Worm (Caenorhabditis elegans): ENCODE data around the gene insc-1.

The insc-1 gene

DNA sequence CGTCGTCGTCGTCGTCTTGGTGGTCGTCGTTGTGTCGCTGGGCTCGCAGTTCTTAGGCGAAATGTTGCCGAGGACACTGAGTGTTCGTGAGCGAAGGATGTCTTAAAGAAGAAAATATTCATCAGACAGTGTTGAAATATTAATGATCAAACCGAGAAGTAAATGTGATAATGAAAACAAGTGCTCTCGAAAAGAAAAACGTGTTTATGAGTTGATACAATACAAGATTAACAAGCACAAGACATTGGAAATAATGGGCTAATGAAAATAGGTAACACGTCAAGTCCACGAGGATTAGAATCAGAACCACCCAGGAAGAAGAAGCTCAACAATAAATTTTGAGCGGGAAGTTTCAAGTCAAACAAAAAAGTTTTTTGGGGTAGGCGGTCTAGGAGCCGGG, 53.2 kb downstream of the insc-1 start, which contains the start of gene K02A2.5:
Gene K02A2.5, minus strand, starts transcription at position 101 of the 400 bp plus-strand sequence.
- TF ChIP-seq hnd-1 (tag; optimal IDR thresholded peaks at IDR 0.05): no peak
- TF ChIP-seq ceh-13 (GFP tag; optimal IDR thresholded peaks at IDR 0.05): no peak
- TF ChIP-seq tbx-11 (GFP tag; IDR thresholded peaks at IDR 0.05): no peak
- TF ChIP-seq ama-1 (optimal IDR thresholded peaks at IDR 0.05): no peak
- no peak for TF ChIP-seq sea-1 (GFP tag; conservative IDR thresholded peaks at IDR 0.05)
- TF ChIP-seq tbx-37 (GFP tag; conservative IDR thresholded peaks at IDR 0.05): no peak
- no peak for TF ChIP-seq flt-1 (GFP tag; IDR thresholded peaks at IDR 0.05)
- TF ChIP-seq ets-7 (tag; optimal IDR thresholded peaks at IDR 0.05): no peak
- TF ChIP-seq aly-1 (tag; optimal IDR thresholded peaks at IDR 0.05): no peak
- TF ChIP-seq scrt-1 (GFP tag; IDR thresholded peaks at IDR 0.05): no peak
- no peak for TF ChIP-seq ceh-36 (tag; optimal IDR thresholded peaks at IDR 0.05)
- TF ChIP-seq hmg-4 (GFP tag; optimal IDR thresholded peaks at IDR 0.05): no peak
- no peak for TF ChIP-seq pes-1 (GFP tag; IDR thresholded peaks at IDR 0.05)
- TF ChIP-seq hmbx-1 (tag; optimal IDR thresholded peaks at IDR 0.05): no peak
- no peak for TF ChIP-seq tra-4 (tag; optimal IDR thresholded peaks at IDR 0.05)
- no peak for TF ChIP-seq F13C5.2 (tag; optimal IDR thresholded peaks at IDR 0.05)
- no peak for TF ChIP-seq B0310.2 (tag; optimal IDR thresholded peaks at IDR 0.05)

All from whole organism, early embryonic.